Fruit fly (Drosophila melanogaster) whole organism, embryonic: Measurements from ENCODE around the gene rho-4.

Experiments
- CG3281 ChIP-seq: fragments of 200-800 bp; sonication (Bioruptor generic); optimal IDR thresholded peaks from 3 replicates; lab custom pipeline; 2017; ENCODE audit warnings: missing biosample characterization, mild to moderate bottlenecking, missing genetic modification characterization
- Dll ChIP-seq: fragments of 200-800 bp; sonication (Bioruptor generic); IDR thresholded peaks from 4 replicates; pipeline ENCODE4 v1.3.6; 2022; ENCODE audit warnings: missing biosample characterization, missing genetic modification characterization; ENCODE audit not compliant: partially characterized antibody
- Fer3 ChIP-seq: fragments of 200-800 bp; sonication (Bioruptor generic); optimal IDR thresholded peaks from 2 replicates; lab custom pipeline; 2018; ENCODE audit warnings: missing biosample characterization, mild to moderate bottlenecking, missing genetic modification characterization, moderate library complexity
- Gug ChIP-seq: fragments of 200-800 bp; sonication (Bioruptor generic); IDR thresholded peaks from 4 replicates; pipeline ENCODE4 v1.3.6; 2022; ENCODE audit warnings: missing biosample characterization, missing genetic modification characterization
- H15 ChIP-seq: fragments of 200-800 bp; sonication (Bioruptor generic); IDR thresholded peaks from 3 replicates; pipeline ENCODE4 v1.3.6; 2022; ENCODE audit warnings: missing biosample characterization, missing genetic modification characterization
- Hr39 ChIP-seq: fragments of >200 bp; optimal IDR thresholded peaks from 2 replicates; lab custom pipeline; 2017
- az2 ChIP-seq: fragments of 200-800 bp; sonication (Bioruptor generic); optimal IDR thresholded peaks from 3 replicates; lab custom pipeline; 2016; ENCODE audit warnings: missing biosample characterization, missing genetic modification characterization
- pb ChIP-seq: fragments of 200-800 bp; sonication (Bioruptor generic); optimal IDR thresholded peaks from 3 replicates; lab custom pipeline; 2016; ENCODE audit warnings: missing biosample characterization, missing genetic modification characterization
- unc-4 ChIP-seq: fragments of 200-800 bp; sonication (Bioruptor generic); IDR thresholded peaks from 2 replicates; pipeline ENCODE4 v1.3.6; 2022; ENCODE audit warnings: missing biosample characterization, missing genetic modification characterization; ENCODE audit not compliant: partially characterized antibody

dm6 chrX:11556774-11557173, 42.9 kb upstream of the rho-4 start:
- TF ChIP-seq Gug (GFP tag; lab: Robert Waterston, UW), result no peak
- TF ChIP-seq az2, result no peak
- TF ChIP-seq Dll, result no peak
- TF ChIP-seq H15 (GFP tag; lab: Robert Waterston, UW), result no peak
- TF ChIP-seq CG3281 (GFP tag; lab: Kevin White, UChicago), result no peak
- no peak for TF ChIP-seq pb (GFP tag; lab: Kevin White, UChicago)
- no peak for TF ChIP-seq unc-4 (GFP tag; lab: Robert Waterston, UW)
- TF ChIP-seq Hr39, result no peak
- TF ChIP-seq Fer3 (tag; lab: Kevin White, UChicago), result no peak
